Worm (Caenorhabditis elegans): ENCODE data around the gene grd-13.

- no peak for TF ChIP-seq elt-2 (tag; optimal IDR thresholded peaks at IDR 0.05)
- no peak for TF ChIP-seq ces-1 (GFP tag; optimal IDR thresholded peaks at IDR 0.05)
- no peak for TF ChIP-seq lsy-2 (tag; optimal IDR thresholded peaks at IDR 0.05)
- no peak for TF ChIP-seq nhr-237 (tag; optimal IDR thresholded peaks at IDR 0.05)
- no peak for TF ChIP-seq pqm-1 (tag; optimal IDR thresholded peaks at IDR 0.05)
Observed at ce11 chrIV:3439354-3439753, 1.2 kb downstream of the grd-13 start, which contains the start of gene grd-3.

All from whole organism, L1 larva.